Worm (Caenorhabditis elegans): ENCODE data around the gene F11G11.4.

DNA sequence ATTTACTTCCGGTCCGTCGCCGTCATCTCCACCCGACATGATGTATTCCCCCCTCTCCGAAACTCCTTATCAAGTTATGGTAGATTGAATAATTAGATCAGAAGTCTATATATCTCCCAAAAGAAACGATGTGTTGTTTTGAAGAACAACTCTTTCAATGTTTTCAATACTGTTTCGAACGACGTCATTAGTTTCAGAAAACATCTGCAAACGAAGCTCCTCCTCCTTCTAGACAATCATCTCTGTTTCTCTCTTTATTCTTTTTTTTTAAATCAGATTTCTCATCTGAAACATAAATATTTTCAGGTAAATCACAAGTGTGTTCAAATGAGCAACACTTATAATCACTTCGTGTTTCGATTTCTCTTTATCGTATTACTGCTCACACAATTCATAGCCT, 10.5 kb upstream of the F11G11.4 start, which contains the start of gene T23B7.3:
- no peak for TF ChIP-seq snpc-4 (tag; optimal IDR thresholded peaks at IDR 0.05)
- no peak for TF ChIP-seq ztf-4 (tag; optimal IDR thresholded peaks at IDR 0.05)
